Worm (Caenorhabditis elegans) whole organism, early embryonic: ENCODE results near the gene D2024.1.

Source experiments
- B0310.2 ChIP-seq: sonication (generic microtip); optimal IDR thresholded peaks from 2 replicates; lab custom pipeline; 2016; ENCODE audit warnings: mild to moderate bottlenecking, missing genetic modification characterization, missing compliant biosample characterization
- aly-1 ChIP-seq: sonication (generic microtip); optimal IDR thresholded peaks from 2 replicates; lab custom pipeline; 2016; ENCODE audit warnings: missing genetic modification characterization, missing compliant biosample characterization

DNA sequence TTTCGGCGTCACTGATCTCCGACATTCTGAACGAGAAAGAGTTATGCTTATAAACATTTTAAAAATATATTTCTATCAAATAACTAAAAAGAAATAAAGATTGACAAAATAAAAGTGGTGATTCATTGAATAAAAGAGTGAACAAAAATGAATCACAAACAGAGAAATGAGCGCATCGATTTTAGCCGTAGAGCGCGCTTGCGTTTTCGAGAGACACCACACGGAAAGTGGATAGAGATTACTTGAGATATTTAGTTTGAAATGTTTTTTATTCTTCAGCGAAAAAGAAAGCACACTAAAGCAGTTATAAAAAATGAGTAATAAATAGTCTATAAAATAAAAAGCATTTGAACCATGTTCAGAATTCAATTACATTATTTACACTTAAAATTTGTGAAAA lies 17.1 kb upstream of the D2024.1 start, which contains the start of gene cap-1:
- TF ChIP-seq aly-1 (no peak), B0310.2 (no peak)
